Worm (Caenorhabditis elegans) whole organism, L2 larva: ENCODE data around the gene txt-10.

Experiments
- ama-1 ChIP-seq: fragments of 150-350 bp; optimal IDR thresholded peaks from 2 replicates; lab custom pipeline; 2018; ENCODE audit warnings: inconsistent platforms
- egl-27 ChIP-seq: sonication (generic microtip); optimal IDR thresholded peaks from 3 replicates; lab custom pipeline; 2017; ENCODE audit warnings: missing biosample characterization, missing genetic modification reagents, missing genetic modification characterization
- nhr-10 ChIP-seq: sonication (generic microtip); optimal IDR thresholded peaks from 2 replicates; lab custom pipeline; 2017; ENCODE audit warnings: missing biosample characterization, missing genetic modification characterization
- nhr-11 ChIP-seq: fragments of 150-350 bp; optimal IDR thresholded peaks from 2 replicates; lab custom pipeline; 2014; ENCODE audit warnings: missing biosample characterization, missing genetic modification characterization
- nhr-12 ChIP-seq: fragments of 150-350 bp; optimal IDR thresholded peaks from 2 replicates; lab custom pipeline; 2014; ENCODE audit warnings: missing biosample characterization, missing genetic modification characterization
- unc-39 ChIP-seq: fragments of 150-350 bp; optimal IDR thresholded peaks from 2 replicates; lab custom pipeline; 2014; ENCODE audit warnings: missing biosample characterization, missing genetic modification characterization
- unc-62 ChIP-seq: fragments of 150-350 bp; optimal IDR thresholded peaks from 2 replicates; lab custom pipeline; 2014; ENCODE audit warnings: missing biosample characterization, missing genetic modification reagents, missing genetic modification characterization
- zag-1 ChIP-seq: fragments of 150-350 bp; optimal IDR thresholded peaks from 2 replicates; lab custom pipeline; 2014; ENCODE audit warnings: missing biosample characterization, missing genetic modification characterization
- ztf-4 ChIP-seq: fragments of 150-350 bp; optimal IDR thresholded peaks from 2 replicates; lab custom pipeline; 2014; ENCODE audit warnings: missing biosample characterization, missing genetic modification characterization

- TF ChIP-seq zag-1 (tag; lab: Kevin White, UChicago) (no peak), nhr-12 (tag; lab: Kevin White, UChicago) (no peak), nhr-11 (tag; lab: Kevin White, UChicago) (no peak), ztf-4 (tag; lab: Kevin White, UChicago) (no peak), ama-1 (no peak), unc-62 (GFP tag; lab: Kevin White, UChicago) (no peak), nhr-10 (tag; lab: Kevin White, UChicago) (no peak), egl-27 (tag; lab: Kevin White, UChicago) (no peak), unc-39 (tag; lab: Kevin White, UChicago) (no peak)
Measured at ce11 chrV:10485389-10485788, 47.2 kb downstream of the txt-10 start.
